Worm (Caenorhabditis elegans) whole organism, young adult: Measurements from ENCODE around the gene marb-1.
A peak's percentile ranks its signal among the peaks of the same experiment; 100 is the strongest.

Experiments
- F39B2.1 ChIP-seq: fragments of 200-800 bp; sonication (Bioruptor generic); IDR thresholded peaks from 2 replicates; pipeline ENCODE4 v1.3.6; 2022; ENCODE audit warnings: missing genetic modification reagents, missing genetic modification characterization, missing compliant biosample characterization
- F49E8.2 ChIP-seq: sonication (generic microtip); optimal IDR thresholded peaks from 3 replicates; lab custom pipeline; 2017; ENCODE audit warnings: missing genetic modification characterization, mild to moderate bottlenecking, missing compliant biosample characterization, antibody characterized with exemption, moderate library complexity; ENCODE audit not compliant: insufficient read depth
- Y67H2A.10 ChIP-seq: fragments of 200-800 bp; sonication (Bioruptor generic); conservative IDR thresholded peaks from 2 replicates; pipeline ENCODE4 v1.3.6; 2022; ENCODE audit warnings: missing genetic modification reagents, missing genetic modification characterization, missing compliant biosample characterization
- aptf-2 ChIP-seq: fragments of 200-800 bp; sonication (Bioruptor generic); conservative IDR thresholded peaks from 2 replicates; pipeline ENCODE4 v1.3.6; 2022; ENCODE audit warnings: missing genetic modification reagents, missing genetic modification characterization, missing compliant biosample characterization
- athp-1 ChIP-seq: sonication (generic microtip); optimal IDR thresholded peaks from 2 replicates; lab custom pipeline; 2017; ENCODE audit warnings: mild to moderate bottlenecking, missing genetic modification characterization, missing compliant biosample characterization
- ccch-3 ChIP-seq: fragments of 200-800 bp; sonication (Bioruptor generic); optimal IDR thresholded peaks from 2 replicates; lab custom pipeline; 2018; ENCODE audit warnings: mild to moderate bottlenecking, missing genetic modification characterization, missing compliant biosample characterization
- cebp-2 ChIP-seq: fragments of 200-800 bp; sonication (Bioruptor generic); IDR thresholded peaks from 2 replicates; pipeline ENCODE4 v1.3.6; 2022; ENCODE audit warnings: missing genetic modification characterization, missing compliant biosample characterization
- efl-1 ChIP-seq: fragments of 150-350 bp; optimal IDR thresholded peaks from 2 replicates; lab custom pipeline; 2014; ENCODE audit warnings: missing biosample characterization, missing genetic modification reagents, missing genetic modification characterization
- lag-1 ChIP-seq: fragments of 200-800 bp; sonication (Bioruptor generic); IDR thresholded peaks from 2 replicates; pipeline ENCODE4 v1.3.6; 2022; ENCODE audit warnings: missing genetic modification reagents, missing genetic modification characterization, missing compliant biosample characterization
- lin-40 ChIP-seq: sonication (generic microtip); optimal IDR thresholded peaks from 2 replicates; lab custom pipeline; 2016; ENCODE audit warnings: missing genetic modification characterization, mild to moderate bottlenecking, missing compliant biosample characterization, missing genotype, missing genetic modification reagents
- madf-10 ChIP-seq: sonication (generic microtip); optimal IDR thresholded peaks from 2 replicates; lab custom pipeline; 2016; ENCODE audit warnings: mild to moderate bottlenecking, missing genetic modification characterization, missing compliant biosample characterization
- madf-8 ChIP-seq: fragments of 200-800 bp; sonication (Bioruptor generic); conservative IDR thresholded peaks from 2 replicates; pipeline ENCODE4 v1.3.6; 2022; ENCODE audit warnings: missing genetic modification reagents, missing genetic modification characterization, missing compliant biosample characterization
- nhr-179 ChIP-seq: sonication (generic microtip); optimal IDR thresholded peaks from 2 replicates; lab custom pipeline; 2016; ENCODE audit warnings: mild to moderate bottlenecking, missing genetic modification characterization, missing compliant biosample characterization
- pha-4 ChIP-seq: fragments of 150-350 bp; sonication (generic microtip); optimal IDR thresholded peaks from 2 replicates; lab custom pipeline; 2014; ENCODE audit warnings: missing biosample characterization, missing genetic modification reagents, missing genetic modification characterization
- rec-8 ChIP-seq, 2 experiments: sonication (generic microtip); optimal IDR thresholded peaks; 2 replicates each; lab custom pipeline; 2016; ENCODE audit warnings: mild to moderate bottlenecking in 2 of 2, missing genetic modification characterization in 2 of 2, missing genetic modification reagents in 2 of 2, missing genotype in 2 of 2, missing biosample characterization in 1 of 2, missing compliant biosample characterization in 1 of 2, moderate library complexity in 1 of 2
- ztf-18 ChIP-seq: sonication (generic microtip); optimal IDR thresholded peaks from 2 replicates; lab custom pipeline; 2016; ENCODE audit warnings: missing genotype, mild to moderate bottlenecking, missing genetic modification characterization, missing compliant biosample characterization

marb-1 gene

ce11 chrIV:12162732-12163131 is 46.1 kb downstream of the marb-1 start:
- TF ChIP-seq efl-1 (GFP tag; lab: Kevin White, UChicago): no peak
- TF ChIP-seq cebp-2 (GFP tag; lab: Robert Waterston, UW): 0 out of 2 replicates have a peak, but pooled peaks have one; percentile 50
- TF ChIP-seq F49E8.2 (tag; lab: Kevin White, UChicago): no peak
- TF ChIP-seq, all 124 proteins: peak for 1

- TF ChIP-seq aptf-2 (GFP tag; lab: Robert Waterston, UW) (no peak), pha-4 (tag; lab: Kevin White, UChicago) (no peak), madf-8 (GFP tag; lab: Robert Waterston, UW) (no peak), Y67H2A.10 (GFP tag; lab: Robert Waterston, UW) (no peak), rec-8 (tag; optimal IDR thresholded peaks at IDR 0.05; lab: Kevin White, UChicago) (no peak), nhr-179 (no peak), lag-1 (no peak), F39B2.1 (GFP tag; lab: Robert Waterston, UW) (no peak), ztf-18 (tag; lab: Kevin White, UChicago) (no peak), ccch-3 (GFP tag; lab: Kevin White, UChicago) (no peak), madf-10 (tag; lab: Kevin White, UChicago) (no peak), lin-40 (tag; lab: Kevin White, UChicago) (no peak), athp-1 (tag; lab: Kevin White, UChicago) (no peak)
These were observed 48.4 kb downstream of the marb-1 start for ce11 chrIV:12160421-12160820.
